Fruit fly (Drosophila melanogaster): ENCODE data around the gene Gsc.

DNA sequence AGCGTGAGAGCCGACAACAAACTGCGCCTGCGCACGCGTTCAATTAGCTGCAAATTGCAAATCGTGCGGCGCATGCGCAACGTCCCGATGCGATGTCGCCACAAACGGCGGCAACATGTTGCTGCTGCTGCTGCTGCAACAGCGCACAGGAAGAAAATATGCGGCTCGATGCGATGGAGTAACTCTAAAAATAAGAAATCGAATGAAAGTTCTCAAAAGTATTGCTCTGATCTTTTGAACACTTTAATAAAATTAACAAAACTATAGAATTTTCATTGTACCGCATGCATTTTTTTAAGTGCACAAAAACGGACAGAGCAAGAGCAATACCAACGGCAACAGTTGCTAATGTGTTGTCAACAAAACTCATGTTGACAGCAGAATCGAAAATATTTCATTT is 11.7 kb upstream of the Gsc start:
- no peak for TF ChIP-seq psq (optimal IDR thresholded peaks at IDR 0.05)
- no peak for TF ChIP-seq Myc (optimal IDR thresholded peaks at IDR 0.05)
